Worm (Caenorhabditis elegans): ENCODE measurements around the gene aman-2.

aman-2 gene

DNA sequence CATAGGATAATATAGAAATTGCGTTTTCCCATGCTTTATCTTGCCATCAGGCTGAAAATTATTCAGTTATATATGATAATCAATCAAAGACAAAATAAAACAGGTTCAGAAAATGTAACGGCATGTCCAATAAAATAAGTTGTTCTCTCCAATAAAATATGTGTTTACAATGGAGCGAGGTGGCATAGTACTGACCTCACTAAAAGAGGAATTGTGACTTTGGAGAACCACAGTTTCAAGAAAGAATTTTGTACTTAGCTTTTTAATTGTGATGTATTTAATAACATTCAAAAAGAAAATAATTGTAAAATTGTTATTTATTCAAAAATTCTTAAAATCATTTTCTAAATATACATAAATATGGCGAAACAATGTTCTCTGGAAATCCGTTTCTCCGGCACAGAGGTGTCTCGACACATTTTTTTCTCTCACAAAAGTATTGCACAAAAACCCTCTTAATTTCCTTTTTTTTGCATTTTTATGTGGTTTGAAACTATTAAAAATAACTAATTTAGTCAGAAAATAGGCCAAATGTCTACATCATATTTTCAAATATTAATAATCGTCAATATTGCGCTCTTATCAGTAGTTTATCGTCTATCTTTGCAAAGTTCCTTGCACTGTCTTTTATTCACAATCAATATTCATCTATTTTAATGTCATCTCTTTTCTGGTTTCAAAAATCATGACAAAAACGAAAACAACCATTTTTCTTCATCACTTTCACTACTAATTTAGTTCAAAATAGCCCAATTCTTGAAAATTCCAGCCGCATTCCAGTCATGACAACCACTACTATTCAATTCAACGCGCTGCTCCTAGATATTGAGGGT, at the start of gene aman-2, which contains the start of gene F58H1.3 (continued):
- TF ChIP-seq lag-1 (GFP tag; IDR thresholded peaks at IDR 0.05) (no peak), attf-3 (GFP tag; conservative IDR thresholded peaks at IDR 0.05) (peak; percentile 30; the same call in 1 of the 2 replicates), mes-4 (tag; optimal IDR thresholded peaks at IDR 0.05) (no peak), sdz-38 (tag; optimal IDR thresholded peaks at IDR 0.05) (no peak), F22D6.2 (tag; optimal IDR thresholded peaks at IDR 0.05) (no peak), cebp-2 (GFP tag; IDR thresholded peaks at IDR 0.05) (no peak), Y56A3A.18 (GFP tag; IDR thresholded peaks at IDR 0.05) (no peak), dpl-1 (GFP tag; optimal IDR thresholded peaks at IDR 0.05) (no peak), F23B12.7 (tag; optimal IDR thresholded peaks at IDR 0.05; ENCODE audit: insufficient read depth) (no peak), aptf-2 (GFP tag; conservative IDR thresholded peaks at IDR 0.05) (no peak), pbrm-1 (GFP tag; IDR thresholded peaks at IDR 0.05) (no peak), zim-3 (tag; optimal IDR thresholded peaks at IDR 0.05) (no peak), tlf-1 (GFP tag; optimal IDR thresholded peaks at IDR 0.05) (no peak), attf-5 (GFP tag; optimal IDR thresholded peaks at IDR 0.05) (peak; percentile 46), K12H6.12 (tag; optimal IDR thresholded peaks at IDR 0.05) (peak; percentile 44), akir-1 (GFP tag; optimal IDR thresholded peaks at IDR 0.05) (peak; percentile 29), xnd-1 (tag; optimal IDR thresholded peaks at IDR 0.05) (no peak), hmg-20 (GFP tag; IDR thresholded peaks at IDR 0.05) (no peak), tbx-9 (tag; optimal IDR thresholded peaks at IDR 0.05; ENCODE audit: borderline replicate concordance) (no peak), ccch-3 (GFP tag; optimal IDR thresholded peaks at IDR 0.05) (peak; percentile 9), unc-130 (GFP tag; optimal IDR thresholded peaks at IDR 0.05) (no peak), dox-1 (GFP tag; IDR thresholded peaks at IDR 0.05) (no peak), madf-10 (tag; optimal IDR thresholded peaks at IDR 0.05) (peak; percentile 1), mxl-1 (tag; optimal IDR thresholded peaks at IDR 0.05) (no peak), atf-7 (tag; optimal IDR thresholded peaks at IDR 0.05) (no peak), hlh-26 (GFP tag; conservative IDR thresholded peaks at IDR 0.05) (no peak), snpc-1.3 (tag; optimal IDR thresholded peaks at IDR 0.05; ENCODE audit: insufficient read depth) (no peak), T07F8.4 (tag; optimal IDR thresholded peaks at IDR 0.05) (no peak), ekl-4 (GFP tag; IDR thresholded peaks at IDR 0.05) (no peak), ztf-26 (tag; optimal IDR thresholded peaks at IDR 0.05) (no peak), repo-1 (tag; optimal IDR thresholded peaks at IDR 0.05) (no peak), chd-7 (tag; optimal IDR thresholded peaks at IDR 0.05) (no peak)

DNA sequence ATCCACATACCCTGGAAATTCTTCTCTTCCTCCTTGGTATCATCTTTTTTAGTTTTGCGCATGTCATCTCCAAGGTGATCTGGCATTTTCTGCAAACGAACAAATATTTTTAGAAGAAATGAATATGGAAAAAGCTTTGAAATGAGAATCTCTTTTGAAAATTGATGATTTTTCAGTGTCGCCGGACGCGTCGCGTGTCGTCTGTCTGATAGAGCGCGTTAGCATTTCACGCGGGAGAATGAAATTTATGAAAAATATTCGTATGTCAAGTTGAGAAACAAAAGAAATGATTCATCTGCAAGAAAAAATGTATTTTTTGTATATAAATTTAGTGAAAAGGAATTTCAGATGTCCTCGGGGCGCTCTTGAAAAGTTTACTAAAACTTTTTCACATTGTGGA, 49.3 kb upstream of the aman-2 start, which contains the start of gene rpt-1:
TSS of gene rpt-1 (minus strand) at position 89 of the 400 bp plus-strand sequence.
- peak in 1 of 3 experiments; percentile 62 for TF ChIP-seq lin-35 (GFP tag; optimal IDR thresholded peaks at IDR 0.05)
- TF ChIP-seq dpff-1 (tag; optimal IDR thresholded peaks at IDR 0.05) = no peak
- peak; percentile 50 for TF ChIP-seq snpc-1.1 (tag; optimal IDR thresholded peaks at IDR 0.05; ENCODE audit: insufficient read depth)
- no peak for TF ChIP-seq egl-18 (GFP tag; IDR thresholded peaks at IDR 0.05)
- no peak for TF ChIP-seq lin-26 (GFP tag; IDR thresholded peaks at IDR 0.05)
- TF ChIP-seq tbx-9 (tag; optimal IDR thresholded peaks at IDR 0.05; ENCODE audit: borderline replicate concordance) = no peak
- TF ChIP-seq snpc-4 (GFP tag; optimal IDR thresholded peaks at IDR 0.05) = no peak
- TF ChIP-seq snpc-4 (tag; optimal IDR thresholded peaks at IDR 0.05) = peak; percentile 53 to 85 (median 81)
- TF ChIP-seq ceh-58 (GFP tag; IDR thresholded peaks at IDR 0.05) = no peak
- no peak for TF ChIP-seq cebp-2 (GFP tag; IDR thresholded peaks at IDR 0.05)
- no peak for TF ChIP-seq hmg-1.2 (GFP tag; IDR thresholded peaks at IDR 0.05)
- no peak for TF ChIP-seq rcor-1 (GFP tag; IDR thresholded peaks at IDR 0.05)
- 0 out of 2 replicates have a peak, but pooled peaks have one; percentile 10 for TF ChIP-seq D2030.7 (GFP tag; IDR thresholded peaks at IDR 0.05)
- TF ChIP-seq lin-54 (GFP tag; optimal IDR thresholded peaks at IDR 0.05) = peak; percentile 68
- no peak for TF ChIP-seq aptf-3 (GFP tag; IDR thresholded peaks at IDR 0.05)
- no peak for TF ChIP-seq tlf-1 (GFP tag; optimal IDR thresholded peaks at IDR 0.05)
- TF ChIP-seq nhr-179 (tag; optimal IDR thresholded peaks at IDR 0.05) = no peak
- TF ChIP-seq ZK185.1 (tag; optimal IDR thresholded peaks at IDR 0.05; ENCODE audit: poor library complexity, severe bottlenecking) = no peak
- TF ChIP-seq F10E7.11 (tag; optimal IDR thresholded peaks at IDR 0.05) = no peak
